Fruit fly (Drosophila melanogaster) whole organism, embryonic: ENCODE results near the gene Pmm2.

Experiments used
- BtbVII ChIP-seq: fragments of 200-800 bp; sonication (Bioruptor generic); optimal IDR thresholded peaks from 3 replicates; lab custom pipeline; 2017; ENCODE audit warnings: missing biosample characterization, mild to moderate bottlenecking, missing genetic modification characterization
- Bteb2 ChIP-seq: fragments of 200-800 bp; sonication (Bioruptor generic); optimal IDR thresholded peaks from 2 replicates; lab custom pipeline; 2016; ENCODE audit warnings: missing biosample characterization, missing genetic modification characterization
- CG11093 ChIP-seq: fragments of 200-800 bp; sonication (Bioruptor generic); IDR thresholded peaks from 3 replicates; pipeline ENCODE4 v1.3.6; 2022; ENCODE audit warnings: missing biosample characterization, missing genetic modification characterization
- CG12071 ChIP-seq: fragments of 200-800 bp; sonication (Bioruptor generic); optimal IDR thresholded peaks from 3 replicates; lab custom pipeline; 2018; ENCODE audit warnings: missing biosample characterization, mild to moderate bottlenecking, missing genetic modification characterization
- CG1647 ChIP-seq: fragments of 200-800 bp; sonication (Bioruptor generic); optimal IDR thresholded peaks from 3 replicates; lab custom pipeline; 2016; ENCODE audit warnings: missing biosample characterization, missing genetic modification characterization
- CG17359 ChIP-seq: fragments of 200-800 bp; sonication (Bioruptor generic); optimal IDR thresholded peaks from 3 replicates; lab custom pipeline; 2018; ENCODE audit warnings: missing biosample characterization, mild to moderate bottlenecking, missing genetic modification characterization, moderate library complexity
- CG18619 ChIP-seq: fragments of 200-800 bp; sonication (Bioruptor generic); optimal IDR thresholded peaks from 3 replicates; lab custom pipeline; 2017; ENCODE audit warnings: missing biosample characterization, mild to moderate bottlenecking, missing genetic modification characterization
- CG2875 ChIP-seq: fragments of 200-800 bp; sonication (Bioruptor generic); optimal IDR thresholded peaks from 2 replicates; lab custom pipeline; 2017; ENCODE audit warnings: missing biosample characterization, mild to moderate bottlenecking, missing genetic modification characterization, missing genetic modification reagents
- CG30403 ChIP-seq: fragments of 200-800 bp; sonication (Bioruptor generic); optimal IDR thresholded peaks from 3 replicates; lab custom pipeline; 2016; ENCODE audit warnings: missing biosample characterization, missing genetic modification characterization
- CG3065 ChIP-seq: fragments of 200-800 bp; sonication (Bioruptor generic); optimal IDR thresholded peaks from 2 replicates; lab custom pipeline; 2016; ENCODE audit warnings: missing biosample characterization, missing genetic modification characterization
- CG33557 ChIP-seq: fragments of 200-800 bp; sonication (Bioruptor generic); optimal IDR thresholded peaks from 2 replicates; lab custom pipeline; 2019; ENCODE audit warnings: missing biosample characterization, mild to moderate bottlenecking, missing genetic modification characterization, moderate library complexity
- CG3838 ChIP-seq: fragments of 200-800 bp; sonication (Bioruptor generic); optimal IDR thresholded peaks from 3 replicates; lab custom pipeline; 2016; ENCODE audit warnings: missing biosample characterization, missing genetic modification characterization
- CG8290 ChIP-seq, 3 experiments: fragments of 200-800 bp; sonication (Bioruptor generic); optimal IDR thresholded peaks; 2 replicates each; lab custom pipeline; 2016 to 2019; ENCODE audit warnings: missing biosample characterization in 3 of 3, missing genetic modification characterization in 3 of 3, mild to moderate bottlenecking in 2 of 3, moderate library complexity in 1 of 3
- CG9876 ChIP-seq: fragments of 200-800 bp; sonication (Bioruptor generic); optimal IDR thresholded peaks from 2 replicates; lab custom pipeline; 2016; ENCODE audit warnings: missing biosample characterization, missing genetic modification characterization
- CHES-1-like ChIP-seq: fragments of 200-800 bp; sonication (Bioruptor generic); optimal IDR thresholded peaks from 2 replicates; lab custom pipeline; 2016; ENCODE audit warnings: missing biosample characterization, missing genetic modification characterization
- CrebB ChIP-seq: fragments of 200-800 bp; sonication (Bioruptor generic); optimal IDR thresholded peaks from 3 replicates; lab custom pipeline; 2018; ENCODE audit warnings: missing biosample characterization, mild to moderate bottlenecking, missing genetic modification characterization
- D ChIP-seq, 2 experiments: fragments of 200-800 bp in 1 of 2; fragments of >200 bp in 1 of 2; sonication (Bioruptor generic) in 1 of 2; optimal IDR thresholded peaks; 2 replicates in 1 of 2; 3 replicates in 1 of 2; lab custom pipeline; 2017; ENCODE audit warnings: mild to moderate bottlenecking in 1 of 2, missing biosample characterization in 1 of 2, missing genetic modification characterization in 1 of 2, missing genetic modification reagents in 1 of 2
- Dll ChIP-seq: fragments of 200-800 bp; sonication (Bioruptor generic); IDR thresholded peaks from 4 replicates; pipeline ENCODE4 v1.3.6; 2022; ENCODE audit warnings: missing biosample characterization, missing genetic modification characterization; ENCODE audit not compliant: partially characterized antibody
- Drgx ChIP-seq: fragments of 200-800 bp; sonication (Bioruptor generic); IDR thresholded peaks from 2 replicates; pipeline ENCODE4 v1.3.6; 2022; ENCODE audit warnings: missing biosample characterization, missing genetic modification characterization
- Eip74EF ChIP-seq, 2 experiments: fragments of 200-800 bp in 1 of 2; fragments of >200 bp in 1 of 2; sonication (Bioruptor generic) in 1 of 2; optimal IDR thresholded peaks; 2 replicates each; lab custom pipeline; 2017 to 2019; ENCODE audit warnings: missing biosample characterization in 2 of 2, missing genetic modification characterization in 2 of 2, mild to moderate bottlenecking in 1 of 2, moderate library complexity in 1 of 2
- Hey ChIP-seq: fragments of 200-800 bp; sonication (Bioruptor generic); optimal IDR thresholded peaks from 3 replicates; lab custom pipeline; 2018; ENCODE audit warnings: missing biosample characterization, mild to moderate bottlenecking, missing genetic modification characterization
- HmgD ChIP-seq: fragments of 200-800 bp; sonication (Bioruptor generic); optimal IDR thresholded peaks from 3 replicates; lab custom pipeline; 2016; ENCODE audit warnings: missing biosample characterization, missing genetic modification characterization
- Hr78 ChIP-seq, 2 experiments: fragments of 200-800 bp in 1 of 2; fragments of >200 bp in 1 of 2; sonication (Bioruptor generic) in 1 of 2; optimal IDR thresholded peaks; 2 replicates each; lab custom pipeline; 2017 to 2019; ENCODE audit warnings: missing biosample characterization in 2 of 2, missing genetic modification characterization in 2 of 2, mild to moderate bottlenecking in 1 of 2, moderate library complexity in 1 of 2
- Lhr ChIP-seq: fragments of 200-800 bp; sonication (Bioruptor generic); optimal IDR thresholded peaks from 3 replicates; lab custom pipeline; 2017; ENCODE audit warnings: mild to moderate bottlenecking, missing biosample characterization, missing genetic modification reagents, missing genetic modification characterization
- Lpt ChIP-seq: fragments of >200 bp; optimal IDR thresholded peaks from 2 replicates; lab custom pipeline; 2018; ENCODE audit warnings: missing biosample characterization, missing genetic modification characterization
- Mes4 ChIP-seq: fragments of 200-800 bp; sonication (Bioruptor generic); optimal IDR thresholded peaks from 2 replicates; lab custom pipeline; 2016; ENCODE audit warnings: missing biosample characterization, missing genetic modification characterization
- Scr ChIP-seq: fragments of 200-800 bp; sonication (Bioruptor generic); IDR thresholded peaks from 2 replicates; pipeline ENCODE4 v1.3.6; 2022; ENCODE audit warnings: missing biosample characterization, missing genetic modification characterization; ENCODE audit not compliant: partially characterized antibody
- Vsx1 ChIP-seq: fragments of 200-800 bp; sonication (Bioruptor generic); optimal IDR thresholded peaks from 2 replicates; lab custom pipeline; 2017; ENCODE audit warnings: missing biosample characterization, mild to moderate bottlenecking, missing genetic modification characterization, missing genetic modification reagents
- ase ChIP-seq: fragments of 200-800 bp; sonication (Bioruptor generic); IDR thresholded peaks from 3 replicates; pipeline ENCODE4 v1.3.6; 2022; ENCODE audit warnings: missing biosample characterization, missing genetic modification characterization
- ash1 ChIP-seq: fragments of 200-800 bp; sonication (Bioruptor generic); optimal IDR thresholded peaks from 2 replicates; lab custom pipeline; 2018; ENCODE audit warnings: missing biosample characterization, mild to moderate bottlenecking, missing genetic modification characterization
- cg ChIP-seq: fragments of 200-800 bp; sonication (Bioruptor generic); optimal IDR thresholded peaks from 3 replicates; lab custom pipeline; 2019; ENCODE audit warnings: missing biosample characterization, mild to moderate bottlenecking, missing genetic modification characterization, moderate library complexity
- dysf ChIP-seq: fragments of 200-800 bp; sonication (Bioruptor generic); IDR thresholded peaks from 3 replicates; pipeline ENCODE4 v1.3.6; 2022; ENCODE audit warnings: missing biosample characterization, missing genetic modification characterization
- fd64A ChIP-seq: fragments of 200-800 bp; sonication (Bioruptor generic); optimal IDR thresholded peaks from 3 replicates; lab custom pipeline; 2018; ENCODE audit warnings: missing biosample characterization, mild to moderate bottlenecking, missing genetic modification characterization
- gcm2 ChIP-seq: fragments of 200-800 bp; sonication (Bioruptor generic); optimal IDR thresholded peaks from 2 replicates; lab custom pipeline; 2016; ENCODE audit warnings: missing biosample characterization, missing genetic modification characterization
- h ChIP-seq: fragments of >200 bp; optimal IDR thresholded peaks from 2 replicates; lab custom pipeline; 2017
- ham ChIP-seq: fragments of 200-800 bp; sonication (Bioruptor generic); IDR thresholded peaks from 2 replicates; pipeline ENCODE4 v1.3.6; 2022; ENCODE audit warnings: missing biosample characterization, missing genetic modification characterization
- oc ChIP-seq: fragments of 200-800 bp; sonication (Bioruptor generic); optimal IDR thresholded peaks from 2 replicates; lab custom pipeline; 2018; ENCODE audit warnings: missing biosample characterization, mild to moderate bottlenecking, missing genetic modification characterization, moderate library complexity
- pan ChIP-seq, 4 experiments: fragments of >200 bp in 3 of 4; fragments of 200-800 bp in 1 of 4; sonication (Bioruptor generic) in 1 of 4; optimal IDR thresholded peaks in 3 of 4; IDR thresholded peaks in 1 of 4; 2 replicates each; pipeline versions ENCODE4 v1.3.6 to Lab custom; 2017 to 2022; ENCODE audit warnings: missing biosample characterization in 2 of 4, missing genetic modification characterization in 2 of 4, mixed read lengths in 1 of 4
- phol ChIP-seq: fragments of 200-800 bp; sonication (Bioruptor generic); optimal IDR thresholded peaks from 3 replicates; lab custom pipeline; 2018; ENCODE audit warnings: missing biosample characterization, mild to moderate bottlenecking, missing genetic modification characterization, moderate library complexity
- pros ChIP-seq: fragments of 200-800 bp; sonication (Bioruptor generic); optimal IDR thresholded peaks from 3 replicates; lab custom pipeline; 2019; ENCODE audit warnings: missing biosample characterization, mild to moderate bottlenecking, missing genetic modification characterization, moderate library complexity
- salm ChIP-seq: fragments of 200-800 bp; sonication (Bioruptor generic); optimal IDR thresholded peaks from 2 replicates; lab custom pipeline; 2018; ENCODE audit warnings: missing biosample characterization, mild to moderate bottlenecking, missing genetic modification characterization
- sim ChIP-seq: fragments of 200-800 bp; sonication (Bioruptor generic); IDR thresholded peaks from 2 replicates; pipeline ENCODE4 v1.3.6; 2022; ENCODE audit warnings: missing biosample characterization, missing genetic modification characterization
- sisA ChIP-seq: fragments of 200-800 bp; sonication (Bioruptor generic); IDR thresholded peaks from 2 replicates; pipeline ENCODE4 v1.3.6; 2022; ENCODE audit warnings: missing biosample characterization, missing genetic modification characterization
- slp2 ChIP-seq: fragments of 200-800 bp; sonication (Bioruptor generic); optimal IDR thresholded peaks from 2 replicates; lab custom pipeline; 2016; ENCODE audit warnings: missing biosample characterization, missing genetic modification characterization
- stwl ChIP-seq: fragments of 200-800 bp; sonication (Bioruptor generic); optimal IDR thresholded peaks from 3 replicates; lab custom pipeline; 2018; ENCODE audit warnings: missing biosample characterization, mild to moderate bottlenecking, missing genetic modification characterization, moderate library complexity
- tin ChIP-seq: fragments of 200-800 bp; sonication (Bioruptor generic); optimal IDR thresholded peaks from 3 replicates; lab custom pipeline; 2016; ENCODE audit warnings: missing biosample characterization, missing genetic modification characterization
- usp ChIP-seq: fragments of >200 bp; optimal IDR thresholded peaks from 2 replicates; lab custom pipeline; 2017; ENCODE audit warnings: missing biosample characterization, missing genetic modification characterization
- vvl ChIP-seq: fragments of 200-800 bp; sonication (Bioruptor generic); IDR thresholded peaks from 2 replicates; pipeline ENCODE4 v1.3.6; 2022; ENCODE audit warnings: missing biosample characterization, missing genetic modification characterization
- zen2 ChIP-seq: fragments of 200-800 bp; sonication (Bioruptor generic); IDR thresholded peaks from 3 replicates; pipeline ENCODE4 v1.3.6; 2022; ENCODE audit warnings: missing biosample characterization, missing genetic modification characterization; ENCODE audit not compliant: partially characterized antibody

The Pmm2 gene

dm6 chr3L:12495312-12495725, 39.1 kb upstream of the Pmm2 start (continued):
- TF ChIP-seq CG8290 (GFP tag; optimal IDR thresholded peaks at IDR 0.05; lab: Kevin White, UChicago) (no peak), CG8290 (tag; optimal IDR thresholded peaks at IDR 0.05; lab: Kevin White, UChicago) (no peak), sisA (GFP tag; lab: Robert Waterston, UW) (no peak), Lpt (GFP tag; lab: Kevin White, UChicago) (no peak), Hr78 (GFP tag; optimal IDR thresholded peaks at IDR 0.05; lab: Kevin White, UChicago) (no peak), ash1 (no peak), ham (GFP tag; lab: Robert Waterston, UW) (no peak), CG17359 (peak; percentile 42), CG30403 (peak; percentile 63), vvl (GFP tag; lab: Robert Waterston, UW) (0 out of 2 replicates have a peak, but pooled peaks have one; percentile 19), Dll (GFP tag; lab: Robert Waterston, UW) (no peak), phol (tag; lab: Kevin White, UChicago) (peak; percentile 48), CG2875 (GFP tag; lab: Kevin White, UChicago) (peak; percentile 39), CHES-1-like (GFP tag; lab: Kevin White, UChicago) (no peak), Vsx1 (peak; percentile 8), CrebB (no peak), zen2 (GFP tag; lab: Robert Waterston, UW) (no peak), CG3065 (no peak), CG33557 (no peak), D (optimal IDR thresholded peaks at IDR 0.05; lab: Kevin White, UChicago) (no peak), D (GFP tag; optimal IDR thresholded peaks at IDR 0.05; lab: Kevin White, UChicago) (peak; percentile 40), HmgD (GFP tag; lab: Kevin White, UChicago) (no peak), slp2 (GFP tag; lab: Kevin White, UChicago) (peak; percentile 1), CG12071 (GFP tag; lab: Kevin White, UChicago) (no peak), pan (optimal IDR thresholded peaks at IDR 0.05; lab: Kevin White, UChicago) (no peak), pan (GFP tag; optimal IDR thresholded peaks at IDR 0.05 in 1 of 2, IDR thresholded peaks at IDR 0.05 in 1 of 2) (peak in 1 of 2 experiments; percentile 22), stwl (no peak), tin (GFP tag; lab: Kevin White, UChicago) (no peak), Mes4 (GFP tag; lab: Kevin White, UChicago) (no peak), pros (GFP tag; lab: Kevin White, UChicago) (no peak), cg (no peak), usp (no peak), CG1647 (GFP tag; lab: Kevin White, UChicago) (no peak), sim (GFP tag; lab: Robert Waterston, UW) (no peak), Bteb2 (GFP tag; lab: Kevin White, UChicago) (no peak), BtbVII (GFP tag; lab: Kevin White, UChicago) (no peak), gcm2 (GFP tag; lab: Kevin White, UChicago) (no peak), fd64A (GFP tag; lab: Kevin White, UChicago) (no peak), oc (tag; lab: Kevin White, UChicago) (peak; percentile 19), Drgx (GFP tag; lab: Robert Waterston, UW) (peak; percentile 59), CG3838 (GFP tag; lab: Kevin White, UChicago) (no peak), CG11093 (GFP tag; lab: Robert Waterston, UW) (no peak), h (lab: Kevin White, UChicago) (no peak), ase (GFP tag; lab: Robert Waterston, UW) (no peak), Eip74EF (GFP tag; optimal IDR thresholded peaks at IDR 0.05; lab: Kevin White, UChicago) (peak in 1 of 2 experiments; percentile 5), salm (no peak), Hey (tag; lab: Kevin White, UChicago) (no peak), Scr (no peak), dysf (GFP tag; lab: Robert Waterston, UW) (peak; percentile 49; the same call in 1 of the 3 replicates), CG18619 (peak; percentile 16), Lhr (GFP tag; lab: Kevin White, UChicago) (no peak), CG9876 (GFP tag; lab: Kevin White, UChicago) (no peak)
